Worm (Caenorhabditis elegans): ENCODE results near the gene C53A5.2.

ce11 chrV:14482728-14483210, 40.2 kb downstream of the C53A5.2 start, which contains the start of gene R02D5.3:
- TF ChIP-seq pqm-1 (tag; optimal IDR thresholded peaks at IDR 0.05) (peak; percentile 64), nhr-76 (tag; optimal IDR thresholded peaks at IDR 0.05) (no peak), fos-1 (tag; optimal IDR thresholded peaks at IDR 0.05) (no peak)

Data from whole organism, L3 larva.